Fruit fly (Drosophila melanogaster) whole organism, embryonic: Measurements from ENCODE around the gene CG17929.

Source experiments
- Atf6 ChIP-seq: fragments of 200-800 bp; sonication (Bioruptor generic); IDR thresholded peaks from 2 replicates; pipeline ENCODE4 v1.3.6; 2022; ENCODE audit warnings: missing biosample characterization, missing genetic modification characterization
- CG10147 ChIP-seq: fragments of 200-800 bp; sonication (Bioruptor generic); optimal IDR thresholded peaks from 2 replicates; lab custom pipeline; 2019; ENCODE audit warnings: missing biosample characterization, mild to moderate bottlenecking, missing genetic modification characterization, moderate library complexity
- CG10431 ChIP-seq: fragments of 200-800 bp; sonication (Bioruptor generic); optimal IDR thresholded peaks from 3 replicates; lab custom pipeline; 2018; ENCODE audit warnings: missing biosample characterization, mild to moderate bottlenecking, missing genetic modification characterization
- CG11504 ChIP-seq: fragments of 200-800 bp; sonication (Bioruptor generic); optimal IDR thresholded peaks from 3 replicates; lab custom pipeline; 2019; ENCODE audit warnings: missing biosample characterization, mild to moderate bottlenecking, missing genetic modification characterization, moderate library complexity
- CG11723 ChIP-seq: fragments of 200-800 bp; sonication (Bioruptor generic); optimal IDR thresholded peaks from 2 replicates; lab custom pipeline; 2017; ENCODE audit warnings: missing biosample characterization, mild to moderate bottlenecking, missing genetic modification characterization
- CG13287 ChIP-seq: fragments of 200-800 bp; sonication (Bioruptor generic); IDR thresholded peaks from 2 replicates; pipeline ENCODE4 v1.3.6; 2022; ENCODE audit warnings: missing biosample characterization, missing genetic modification characterization; ENCODE audit not compliant: partially characterized antibody
- CG13894 ChIP-seq: fragments of 200-800 bp; sonication (Bioruptor generic); optimal IDR thresholded peaks from 3 replicates; lab custom pipeline; 2018; ENCODE audit warnings: missing biosample characterization, mild to moderate bottlenecking, missing genetic modification characterization, moderate library complexity
- CG17361 ChIP-seq: fragments of 200-800 bp; sonication (Bioruptor generic); IDR thresholded peaks from 3 replicates; pipeline ENCODE4 v1.3.6; 2022; ENCODE audit warnings: missing biosample characterization, missing genetic modification characterization
- CG17612 ChIP-seq: fragments of 200-800 bp; sonication (Bioruptor generic); IDR thresholded peaks from 2 replicates; pipeline ENCODE4 v1.3.6; 2022; ENCODE audit warnings: missing biosample characterization, missing genetic modification characterization
- CG2116 ChIP-seq: fragments of 200-800 bp; sonication (Bioruptor generic); optimal IDR thresholded peaks from 3 replicates; lab custom pipeline; 2018; ENCODE audit warnings: missing biosample characterization, mild to moderate bottlenecking, missing genetic modification characterization
- CG2678 ChIP-seq: fragments of 200-800 bp; sonication (Bioruptor generic); optimal IDR thresholded peaks from 3 replicates; lab custom pipeline; 2019; ENCODE audit warnings: missing biosample characterization, mild to moderate bottlenecking, missing genetic modification characterization, moderate library complexity
- CG30403 ChIP-seq: fragments of 200-800 bp; sonication (Bioruptor generic); optimal IDR thresholded peaks from 3 replicates; lab custom pipeline; 2016; ENCODE audit warnings: missing biosample characterization, missing genetic modification characterization
- CG30431 ChIP-seq: fragments of 200-800 bp; sonication (Bioruptor generic); optimal IDR thresholded peaks from 2 replicates; lab custom pipeline; 2017; ENCODE audit warnings: missing biosample characterization, missing genetic modification characterization
- CG34376 ChIP-seq: fragments of 200-800 bp; sonication (Bioruptor generic); optimal IDR thresholded peaks from 2 replicates; lab custom pipeline; 2018; ENCODE audit warnings: missing biosample characterization, mild to moderate bottlenecking, missing genetic modification characterization
- CG3838 ChIP-seq: fragments of 200-800 bp; sonication (Bioruptor generic); optimal IDR thresholded peaks from 3 replicates; lab custom pipeline; 2016; ENCODE audit warnings: missing biosample characterization, missing genetic modification characterization
- CG4617 ChIP-seq: fragments of 200-800 bp; sonication (Bioruptor generic); optimal IDR thresholded peaks from 3 replicates; lab custom pipeline; 2016; ENCODE audit warnings: missing biosample characterization, missing genetic modification characterization, borderline replicate concordance
- CG5245 ChIP-seq: fragments of 200-800 bp; sonication (Bioruptor generic); optimal IDR thresholded peaks from 3 replicates; lab custom pipeline; 2016; ENCODE audit warnings: missing biosample characterization, missing genetic modification characterization
- CG6689 ChIP-seq: fragments of 200-800 bp; sonication (Bioruptor generic); IDR thresholded peaks from 2 replicates; pipeline ENCODE4 v1.3.6; 2022; ENCODE audit warnings: missing biosample characterization, missing genetic modification characterization
- CG9215 ChIP-seq: fragments of 200-800 bp; sonication (Bioruptor generic); IDR thresholded peaks from 2 replicates; pipeline ENCODE4 v1.3.6; 2022; ENCODE audit warnings: missing biosample characterization, missing genetic modification characterization
- Dfd ChIP-seq, 2 experiments: fragments of >200 bp; optimal IDR thresholded peaks; 2 replicates each; lab custom pipeline; 2017; ENCODE audit warnings: missing biosample characterization in 2 of 2, missing genetic modification characterization in 2 of 2
- E2f1 ChIP-seq: fragments of 200-800 bp; sonication (Bioruptor generic); IDR thresholded peaks from 2 replicates; pipeline ENCODE4 v1.3.6; 2022; ENCODE audit warnings: missing biosample characterization, missing genetic modification characterization
- Fer2 ChIP-seq: fragments of 200-800 bp; sonication (Bioruptor generic); optimal IDR thresholded peaks from 2 replicates; lab custom pipeline; 2018; ENCODE audit warnings: missing biosample characterization, mild to moderate bottlenecking, missing genetic modification characterization, moderate library complexity
- Meics ChIP-seq: fragments of 200-800 bp; sonication (Bioruptor generic); optimal IDR thresholded peaks from 2 replicates; lab custom pipeline; 2017; ENCODE audit warnings: missing biosample characterization, mild to moderate bottlenecking, missing genetic modification characterization
- Optix ChIP-seq: fragments of 200-800 bp; sonication (Bioruptor generic); IDR thresholded peaks from 3 replicates; pipeline ENCODE4 v1.3.6; 2022; ENCODE audit warnings: missing biosample characterization, missing genetic modification characterization
- Pdp1 ChIP-seq, 2 experiments: fragments of 200-800 bp; sonication (Bioruptor generic); optimal IDR thresholded peaks; 3 replicates each; lab custom pipeline; 2016; ENCODE audit warnings: missing biosample characterization in 2 of 2, missing genetic modification characterization in 2 of 2, mild to moderate bottlenecking in 1 of 2, moderate library complexity in 1 of 2
- Xrp1 ChIP-seq: fragments of 200-800 bp; sonication (Bioruptor generic); IDR thresholded peaks from 2 replicates; pipeline ENCODE4 v1.3.6; 2022; ENCODE audit warnings: missing biosample characterization, missing genetic modification characterization
- abd-A ChIP-seq: fragments of 200-800 bp; sonication (Bioruptor generic); optimal IDR thresholded peaks from 3 replicates; lab custom pipeline; 2019; ENCODE audit warnings: missing biosample characterization, mild to moderate bottlenecking, missing genetic modification characterization, moderate library complexity
- ash1 ChIP-seq: fragments of 200-800 bp; sonication (Bioruptor generic); optimal IDR thresholded peaks from 2 replicates; lab custom pipeline; 2018; ENCODE audit warnings: missing biosample characterization, mild to moderate bottlenecking, missing genetic modification characterization
- cad ChIP-seq: fragments of >200 bp; optimal IDR thresholded peaks from 2 replicates; lab custom pipeline; 2017; ENCODE audit warnings: missing biosample characterization, missing genetic modification characterization
- ci ChIP-seq: fragments of 200-800 bp; sonication (Bioruptor generic); IDR thresholded peaks from 3 replicates; pipeline ENCODE4 v1.3.6; 2022; ENCODE audit warnings: missing biosample characterization, missing genetic modification characterization
- crc ChIP-seq: fragments of 200-800 bp; sonication (Bioruptor generic); optimal IDR thresholded peaks from 2 replicates; lab custom pipeline; 2016; ENCODE audit warnings: missing biosample characterization, missing genetic modification characterization
- disco-r ChIP-seq: fragments of 200-800 bp; sonication (Bioruptor generic); optimal IDR thresholded peaks from 2 replicates; lab custom pipeline; 2016; ENCODE audit warnings: missing biosample characterization, missing genetic modification characterization
- exex ChIP-seq: fragments of 200-800 bp; sonication (Bioruptor generic); optimal IDR thresholded peaks from 4 replicates; lab custom pipeline; 2018; ENCODE audit warnings: missing biosample characterization, mild to moderate bottlenecking, missing genetic modification characterization, moderate library complexity
- fd3F ChIP-seq: fragments of 200-800 bp; sonication (Bioruptor generic); optimal IDR thresholded peaks from 2 replicates; lab custom pipeline; 2018; ENCODE audit warnings: missing biosample characterization, mild to moderate bottlenecking, missing genetic modification characterization, moderate library complexity
- fd96Cb ChIP-seq: fragments of 200-800 bp; sonication (Bioruptor generic); optimal IDR thresholded peaks from 2 replicates; lab custom pipeline; 2018; ENCODE audit warnings: missing biosample characterization, mild to moderate bottlenecking, missing genetic modification characterization, moderate library complexity
- gfzf ChIP-seq: fragments of 200-800 bp; sonication (Bioruptor generic); optimal IDR thresholded peaks from 2 replicates; lab custom pipeline; 2016; ENCODE audit warnings: missing biosample characterization, mild to moderate bottlenecking, missing genetic modification characterization, moderate library complexity
- grn ChIP-seq: fragments of 200-800 bp; sonication (Bioruptor generic); optimal IDR thresholded peaks from 3 replicates; lab custom pipeline; 2017; ENCODE audit warnings: missing biosample characterization, missing genetic modification characterization
- jigr1 ChIP-seq: fragments of 200-800 bp; sonication (Bioruptor generic); IDR thresholded peaks from 3 replicates; pipeline ENCODE4 v1.3.6; 2022; ENCODE audit warnings: missing biosample characterization, missing genetic modification characterization
- maf-S ChIP-seq: fragments of 200-800 bp; sonication (Bioruptor generic); optimal IDR thresholded peaks from 2 replicates; lab custom pipeline; 2016; ENCODE audit warnings: missing biosample characterization, missing genetic modification characterization
- org-1 ChIP-seq: fragments of 200-800 bp; sonication (Bioruptor generic); optimal IDR thresholded peaks from 2 replicates; lab custom pipeline; 2017; ENCODE audit warnings: missing biosample characterization, missing genetic modification characterization
- sens ChIP-seq: fragments of 200-800 bp; sonication (Bioruptor generic); peaks from one replicate; lab custom pipeline; 2016; ENCODE audit warnings: missing biosample characterization, missing genetic modification characterization

Gene CG17929

dm6 chr3R:16337053-16337385, 11.7 kb downstream of the CG17929 start (continued):
- TF ChIP-seq CG3838 (no peak), CG30431 (GFP tag; lab: Kevin White, UChicago) (peak; percentile 66), CG17612 (GFP tag; lab: Robert Waterston, UW) (no peak), ash1 (GFP tag; lab: Kevin White, UChicago) (no peak), CG4617 (GFP tag; lab: Kevin White, UChicago) (peak; percentile 2), Xrp1 (peak; percentile 92), CG17361 (GFP tag; lab: Robert Waterston, UW) (peak; percentile 29; the same call in 1 of the 3 replicates), jigr1 (GFP tag; lab: Robert Waterston, UW) (no peak), fd96Cb (peak; percentile 66), CG2116 (peak; percentile 10), ci (peak; percentile 74; the same call in 2 of the 3 replicates), Fer2 (no peak), CG11504 (peak; percentile 37), CG2678 (tag; lab: Kevin White, UChicago) (peak; percentile 27), abd-A (tag; lab: Kevin White, UChicago) (no peak), Meics (no peak), crc (GFP tag; lab: Kevin White, UChicago) (no peak), Atf6 (GFP tag; lab: Robert Waterston, UW) (no peak), CG11723 (GFP tag; lab: Kevin White, UChicago) (no peak), CG10147 (GFP tag; lab: Kevin White, UChicago) (no peak), fd3F (GFP tag; lab: Kevin White, UChicago) (no peak), Dfd (GFP tag; optimal IDR thresholded peaks at IDR 0.05; lab: Kevin White, UChicago) (no peak), CG10431 (no peak), disco-r (GFP tag; lab: Kevin White, UChicago) (no peak), maf-S (GFP tag; lab: Kevin White, UChicago) (no peak), CG13287 (GFP tag; lab: Robert Waterston, UW) (no peak), CG30403 (GFP tag; lab: Kevin White, UChicago) (peak; percentile 48), cad (no peak), E2f1 (GFP tag; lab: Robert Waterston, UW) (peak; percentile 51), org-1 (GFP tag; lab: Kevin White, UChicago) (peak; percentile 38), CG34376 (no peak), CG9215 (GFP tag; lab: Robert Waterston, UW) (no peak), CG6689 (GFP tag; lab: Robert Waterston, UW) (peak; percentile 61), CG5245 (GFP tag; lab: Kevin White, UChicago) (peak; percentile 54)

- no peak for TF ChIP-seq Optix
- peak in 1 of 2 experiments; percentile 20 for TF ChIP-seq Pdp1 (GFP tag; optimal IDR thresholded peaks at IDR 0.05; lab: Kevin White, UChicago)
- peak; percentile 86 for TF ChIP-seq exex (tag; lab: Kevin White, UChicago)
- peak; percentile 58 for TF ChIP-seq grn (GFP tag; lab: Kevin White, UChicago)
- no peak for TF ChIP-seq gfzf (GFP tag; lab: Kevin White, UChicago)
- TF ChIP-seq sens (GFP tag; lab: Kevin White, UChicago), result peak; percentile 41
- TF ChIP-seq CG13894 (tag; lab: Kevin White, UChicago), result peak; percentile 63
- TF ChIP-seq, all 482 proteins: peak for 5
Measured at dm6 chr3R:16337863-16338262, 12.6 kb downstream of the CG17929 start.
